Fruit fly (Drosophila melanogaster): ENCODE measurements around the gene Aos1.

Gene Aos1

dm6 chr3R:12439401-12440143 is 6.0 kb upstream of the Aos1 start, which contains the start of gene Desat1:
Gene Desat1 (plus strand): TSS chr3R:12439600.
- TF ChIP-seq dsf (GFP tag; optimal IDR thresholded peaks at IDR 0.05; ENCODE audit: borderline replicate concordance) (peak; percentile 34), dmrt93B (GFP tag; optimal IDR thresholded peaks at IDR 0.05) (no peak), Jra (GFP tag; optimal IDR thresholded peaks at IDR 0.05) (peak; percentile 34), woc (GFP tag; optimal IDR thresholded peaks at IDR 0.05) (peak; percentile 32)

- TF ChIP-seq tai (GFP tag; optimal IDR thresholded peaks at IDR 0.05) (no peak), fru (GFP tag; optimal IDR thresholded peaks at IDR 0.05) (no peak), CG32264 (GFP tag; optimal IDR thresholded peaks at IDR 0.05) (no peak), dl (GFP tag; optimal IDR thresholded peaks at IDR 0.05; ENCODE audit: insufficient read depth in 1 of 2, partially characterized antibody in 2 of 2) (no peak), foxo (GFP tag; optimal IDR thresholded peaks at IDR 0.05) (no peak), OdsH (GFP tag; optimal IDR thresholded peaks at IDR 0.05) (no peak), dmrt93B (GFP tag; optimal IDR thresholded peaks at IDR 0.05) (no peak), Sp1 (GFP tag; optimal IDR thresholded peaks at IDR 0.05) (no peak), Mio (GFP tag; optimal IDR thresholded peaks at IDR 0.05) (no peak), HLH106 (tag; optimal IDR thresholded peaks at IDR 0.05) (no peak), pan (optimal IDR thresholded peaks at IDR 0.05) (no peak), jim (GFP tag; optimal IDR thresholded peaks at IDR 0.05) (no peak), rgr (GFP tag; optimal IDR thresholded peaks at IDR 0.05) (no peak), psq (GFP tag; optimal IDR thresholded peaks at IDR 0.05) (no peak), sage (GFP tag; optimal IDR thresholded peaks at IDR 0.05) (no peak), Rel (GFP tag; optimal IDR thresholded peaks at IDR 0.05) (no peak), Rel (tag; optimal IDR thresholded peaks at IDR 0.05) (no peak), Vsx2 (GFP tag; optimal IDR thresholded peaks at IDR 0.05; ENCODE audit: partially characterized antibody) (no peak)
Measured at dm6 chr3R:12439039-12439400, 5.4 kb upstream of the Aos1 start, which contains the start of the genes CG17207 and CG46427. Gene CG17207 (minus strand): TSS chr3R:12439139. Gene CG46427 (minus strand): TSS chr3R:12439139.

dm6 chr3R:12435948-12436347 is 2.3 kb upstream of the Aos1 start, which contains the start of gene Desat2:
Gene Desat2 (plus strand): TSS chr3R:12436248.
- TF ChIP-seq Mio (GFP tag; optimal IDR thresholded peaks at IDR 0.05) (no peak), HLH106 (tag; optimal IDR thresholded peaks at IDR 0.05) (no peak), woc (GFP tag; optimal IDR thresholded peaks at IDR 0.05) (no peak), br (GFP tag; optimal IDR thresholded peaks at IDR 0.05) (no peak), dsf (GFP tag; optimal IDR thresholded peaks at IDR 0.05; ENCODE audit: borderline replicate concordance) (no peak), Hnf4 (GFP tag; optimal IDR thresholded peaks at IDR 0.05) (no peak), jim (GFP tag; optimal IDR thresholded peaks at IDR 0.05) (no peak), h (GFP tag; optimal IDR thresholded peaks at IDR 0.05) (no peak), lola (GFP tag; optimal IDR thresholded peaks at IDR 0.05) (no peak), psq (GFP tag; optimal IDR thresholded peaks at IDR 0.05) (no peak)

- TF ChIP-seq psq (GFP tag; optimal IDR thresholded peaks at IDR 0.05) = peak; percentile 12
- peak in 1 of 2 experiments; percentile 48 for TF ChIP-seq foxo (GFP tag; optimal IDR thresholded peaks at IDR 0.05)
- TF ChIP-seq HLH106 (tag; optimal IDR thresholded peaks at IDR 0.05) = peak; percentile 11
- no peak for TF ChIP-seq Dfd (GFP tag; optimal IDR thresholded peaks at IDR 0.05)
- TF ChIP-seq Myc (optimal IDR thresholded peaks at IDR 0.05) = peak; percentile 38
- TF ChIP-seq dsf (GFP tag; optimal IDR thresholded peaks at IDR 0.05; ENCODE audit: borderline replicate concordance) = no peak
- no peak for TF ChIP-seq GATAd (GFP tag; optimal IDR thresholded peaks at IDR 0.05)
- peak; percentile 29 for TF ChIP-seq rgr (GFP tag; optimal IDR thresholded peaks at IDR 0.05)
- no peak for TF ChIP-seq usp (GFP tag; optimal IDR thresholded peaks at IDR 0.05)
- TF ChIP-seq N (GFP tag; optimal IDR thresholded peaks at IDR 0.05) = no peak
- TF ChIP-seq ey (GFP tag; optimal IDR thresholded peaks at IDR 0.05) = peak; percentile 28
- no peak for TF ChIP-seq Rel (GFP tag; optimal IDR thresholded peaks at IDR 0.05)
- peak; percentile 99 for TF ChIP-seq Rel (tag; optimal IDR thresholded peaks at IDR 0.05)
- TF ChIP-seq Mio (GFP tag; optimal IDR thresholded peaks at IDR 0.05) = no peak
- no peak for TF ChIP-seq Hnf4 (GFP tag; optimal IDR thresholded peaks at IDR 0.05)
- TF ChIP-seq pan (optimal IDR thresholded peaks at IDR 0.05) = no peak
- peak; percentile 9 for TF ChIP-seq Sp1 (GFP tag; optimal IDR thresholded peaks at IDR 0.05)
Measured at dm6 chr3R:12431030-12431489, 2.6 kb downstream of the Aos1 start, which contains the start of gene Prosalpha2. Gene Prosalpha2 (plus strand): TSS chr3R:12431321.
